Worm (Caenorhabditis elegans) whole organism, L4 larva: ENCODE data around the gene F47G3.1.

ENCODE experiments used
- D1046.2 ChIP-seq: fragments of 200-800 bp; sonication (Bioruptor generic); IDR thresholded peaks from 2 replicates; pipeline ENCODE4 v1.3.6; 2022; ENCODE audit warnings: missing genetic modification characterization, missing compliant biosample characterization
- F26F4.8 ChIP-seq: fragments of 200-800 bp; sonication (Bioruptor generic); conservative IDR thresholded peaks from 2 replicates; pipeline ENCODE4 v1.3.6; 2022; ENCODE audit warnings: missing genetic modification characterization, missing compliant biosample characterization
- F37D6.2 ChIP-seq: sonication (generic microtip); optimal IDR thresholded peaks from 2 replicates; lab custom pipeline; 2016; ENCODE audit warnings: mild to moderate bottlenecking, missing genetic modification characterization, missing compliant biosample characterization
- F44E2.7 ChIP-seq: fragments of 200-800 bp; sonication (Bioruptor generic); IDR thresholded peaks from 2 replicates; pipeline ENCODE4 v2.1.2; 2022; ENCODE audit warnings: missing genetic modification characterization, missing compliant biosample characterization
- Y5F2A.4 ChIP-seq: fragments of 200-800 bp; sonication (Bioruptor generic); optimal IDR thresholded peaks from 2 replicates; lab custom pipeline; 2018; ENCODE audit warnings: mild to moderate bottlenecking, missing genetic modification characterization, missing compliant biosample characterization
- Y75B8A.6 ChIP-seq: fragments of 200-800 bp; sonication (Bioruptor generic); IDR thresholded peaks from 2 replicates; pipeline ENCODE4 v1.3.6; 2022; ENCODE audit warnings: missing genetic modification reagents, missing genetic modification characterization, missing compliant biosample characterization
- aha-1 ChIP-seq: fragments of 150-350 bp; peaks from one replicate; lab custom pipeline; 2014; ENCODE audit warnings: missing biosample characterization, missing genetic modification characterization
- ama-1 ChIP-seq: fragments of 150-350 bp; optimal IDR thresholded peaks from 2 replicates; lab custom pipeline; 2014; ENCODE audit warnings: inconsistent platforms, mixed read lengths
- attf-4 ChIP-seq: sonication (generic microtip); optimal IDR thresholded peaks from 3 replicates; lab custom pipeline; 2017; ENCODE audit warnings: missing biosample characterization, missing genetic modification characterization
- ceh-20 ChIP-seq: fragments of 200-800 bp; sonication (Bioruptor generic); IDR thresholded peaks from 2 replicates; pipeline ENCODE4 v1.3.6; 2022; ENCODE audit warnings: missing genetic modification reagents, missing genetic modification characterization, missing compliant biosample characterization
- cey-2 ChIP-seq: sonication (generic microtip); optimal IDR thresholded peaks from 3 replicates; lab custom pipeline; 2017; ENCODE audit warnings: missing genetic modification characterization, mild to moderate bottlenecking, missing compliant biosample characterization, antibody characterized with exemption, borderline replicate concordance; ENCODE audit not compliant: insufficient read depth
- ctbp-1 ChIP-seq: fragments of 200-800 bp; sonication (Bioruptor generic); IDR thresholded peaks from 2 replicates; pipeline ENCODE4 v1.3.6; 2022; ENCODE audit warnings: missing genetic modification reagents, missing genetic modification characterization, missing compliant biosample characterization
- daf-16 ChIP-seq, 3 experiments: sonication (generic microtip); optimal IDR thresholded peaks; 2 replicates each; lab custom pipeline; 2016 to 2017; ENCODE audit warnings: missing genetic modification characterization in 3 of 3, missing genetic modification reagents in 3 of 3, mild to moderate bottlenecking in 2 of 3, missing compliant biosample characterization in 2 of 3, missing biosample characterization in 1 of 3, moderate library complexity in 1 of 3
- daf-19 ChIP-seq: fragments of 200-800 bp; sonication (Bioruptor generic); conservative IDR thresholded peaks from 2 replicates; pipeline ENCODE4 v1.3.6; 2022; ENCODE audit warnings: missing genetic modification characterization, missing compliant biosample characterization
- daf-8 ChIP-seq: fragments of 200-800 bp; sonication (Bioruptor generic); IDR thresholded peaks from 2 replicates; pipeline ENCODE4 v1.3.6; 2022; ENCODE audit warnings: missing genetic modification characterization, missing compliant biosample characterization
- dmd-6 ChIP-seq: fragments of 200-800 bp; sonication (Bioruptor generic); IDR thresholded peaks from 2 replicates; pipeline ENCODE4 v1.3.6; 2022; ENCODE audit warnings: missing genetic modification reagents, missing genetic modification characterization, missing compliant biosample characterization
- duxl-1 ChIP-seq: sonication (generic microtip); optimal IDR thresholded peaks from 2 replicates; lab custom pipeline; 2016; ENCODE audit warnings: mild to moderate bottlenecking, missing genetic modification characterization, moderate library complexity, missing compliant biosample characterization; ENCODE audit not compliant: poor library complexity
- dve-1 ChIP-seq: sonication (generic microtip); optimal IDR thresholded peaks from 2 replicates; lab custom pipeline; 2017; ENCODE audit warnings: antibody characterized with exemption, mild to moderate bottlenecking, missing genetic modification characterization, missing compliant biosample characterization; ENCODE audit not compliant: insufficient read depth
- egl-27 ChIP-seq: sonication (generic microtip); optimal IDR thresholded peaks from 3 replicates; lab custom pipeline; 2017; ENCODE audit warnings: missing biosample characterization, missing genetic modification reagents, missing genetic modification characterization
- fos-1 ChIP-seq: fragments of 150-350 bp; optimal IDR thresholded peaks from 2 replicates; lab custom pipeline; 2014; ENCODE audit warnings: missing biosample characterization, missing genetic modification characterization
- gei-8 ChIP-seq: fragments of 200-800 bp; sonication (Bioruptor generic); optimal IDR thresholded peaks from 2 replicates; lab custom pipeline; 2018; ENCODE audit warnings: mild to moderate bottlenecking, missing genetic modification characterization, missing compliant biosample characterization
- hif-1 ChIP-seq, 2 experiments: sonication (generic microtip); optimal IDR thresholded peaks; 2 replicates each; lab custom pipeline; 2016 to 2017; ENCODE audit warnings: missing compliant biosample characterization in 2 of 2, missing genetic modification characterization in 2 of 2, missing genetic modification reagents in 2 of 2, missing genotype in 2 of 2, mild to moderate bottlenecking in 1 of 2
- hlh-11 ChIP-seq: fragments of 200-800 bp; sonication (Bioruptor generic); optimal IDR thresholded peaks from 2 replicates; lab custom pipeline; 2018; ENCODE audit warnings: mild to moderate bottlenecking, missing genetic modification characterization, missing compliant biosample characterization
- hlh-30 ChIP-seq: sonication (generic microtip); optimal IDR thresholded peaks from 2 replicates; lab custom pipeline; 2017; ENCODE audit warnings: antibody characterized with exemption, mild to moderate bottlenecking, missing genetic modification characterization, missing compliant biosample characterization; ENCODE audit not compliant: insufficient read depth
- jun-1 ChIP-seq: fragments of 150-350 bp; optimal IDR thresholded peaks from 2 replicates; lab custom pipeline; 2014; ENCODE audit warnings: missing biosample characterization, missing genetic modification reagents, missing genetic modification characterization
- lin-15B ChIP-seq: fragments of 150-350 bp; sonication (generic microtip); optimal IDR thresholded peaks from 3 replicates; lab custom pipeline; 2014; ENCODE audit warnings: missing biosample characterization, missing genetic modification characterization
- lin-29 ChIP-seq: fragments of 200-800 bp; sonication (Bioruptor generic); IDR thresholded peaks from 2 replicates; pipeline ENCODE4 v1.3.6; 2022; ENCODE audit warnings: missing genetic modification reagents, missing genetic modification characterization, missing compliant biosample characterization
- madf-5 ChIP-seq, 2 experiments: fragments of 200-800 bp; sonication (Bioruptor generic); IDR thresholded peaks; 2 replicates each; pipeline ENCODE4 v1.3.6; 2022; ENCODE audit warnings: missing compliant biosample characterization in 2 of 2, missing genetic modification characterization in 2 of 2
- mdl-1 ChIP-seq, 2 experiments: fragments of 150-350 bp in 1 of 2; sonication (generic microtip) in 1 of 2; optimal IDR thresholded peaks; 2 replicates each; lab custom pipeline; 2014 to 2017; ENCODE audit warnings: missing biosample characterization in 2 of 2, missing genetic modification characterization in 2 of 2
- mep-1 ChIP-seq: fragments of 150-350 bp; sonication (generic microtip); optimal IDR thresholded peaks from 3 replicates; lab custom pipeline; 2014; ENCODE audit warnings: missing biosample characterization, missing genetic modification characterization
- mxl-2 ChIP-seq: fragments of 200-800 bp; sonication (Bioruptor generic); conservative IDR thresholded peaks from 2 replicates; pipeline ENCODE4 v1.3.6; 2022; ENCODE audit warnings: missing genetic modification reagents, missing genetic modification characterization, missing compliant biosample characterization
- nhr-10 ChIP-seq: fragments of 150-350 bp; optimal IDR thresholded peaks from 2 replicates; lab custom pipeline; 2014; ENCODE audit warnings: missing biosample characterization, missing genetic modification characterization
- nhr-111 ChIP-seq: fragments of 200-800 bp; sonication (Bioruptor generic); optimal IDR thresholded peaks from 2 replicates; lab custom pipeline; 2018; ENCODE audit warnings: mild to moderate bottlenecking, missing genetic modification characterization, missing compliant biosample characterization
- nhr-25 ChIP-seq: sonication (generic microtip); optimal IDR thresholded peaks from 2 replicates; lab custom pipeline; 2017; ENCODE audit warnings: missing genetic modification characterization, mild to moderate bottlenecking, missing compliant biosample characterization, antibody characterized with exemption, moderate library complexity, borderline replicate concordance; ENCODE audit not compliant: insufficient read depth
- nhr-28 ChIP-seq: fragments of 150-350 bp; optimal IDR thresholded peaks from 2 replicates; lab custom pipeline; 2014; ENCODE audit warnings: missing biosample characterization, missing genetic modification characterization
- nhr-48 ChIP-seq: sonication (generic microtip); optimal IDR thresholded peaks from 2 replicates; lab custom pipeline; 2016; ENCODE audit warnings: mild to moderate bottlenecking, missing genetic modification characterization, missing compliant biosample characterization
- nhr-6 ChIP-seq: fragments of 150-350 bp; optimal IDR thresholded peaks from 2 replicates; lab custom pipeline; 2014; ENCODE audit warnings: missing biosample characterization, missing genetic modification characterization
- nhr-76 ChIP-seq: fragments of 150-350 bp; optimal IDR thresholded peaks from 2 replicates; lab custom pipeline; 2014; ENCODE audit warnings: missing biosample characterization, missing genetic modification characterization
- nhr-77 ChIP-seq: fragments of 150-350 bp; optimal IDR thresholded peaks from 2 replicates; lab custom pipeline; 2014; ENCODE audit warnings: missing biosample characterization, missing genetic modification characterization
- pha-4 ChIP-seq, 2 experiments: fragments of 150-350 bp in 1 of 2; fragments of 200-800 bp in 1 of 2; sonication (Bioruptor generic) in 1 of 2; IDR thresholded peaks in 1 of 2; optimal IDR thresholded peaks in 1 of 2; 2 replicates each; pipeline versions ENCODE4 v1.3.6 to Lab custom; 2014 to 2022; ENCODE audit warnings: missing genetic modification characterization in 2 of 2, missing genetic modification reagents in 2 of 2, missing biosample characterization in 1 of 2, missing compliant biosample characterization in 1 of 2
- php-3 ChIP-seq: fragments of 200-800 bp; sonication (Bioruptor generic); IDR thresholded peaks from 2 replicates; pipeline ENCODE4 v1.3.6; 2022; ENCODE audit warnings: missing genetic modification reagents, missing genetic modification characterization, missing compliant biosample characterization
- pqm-1 ChIP-seq: sonication (generic microtip); optimal IDR thresholded peaks from 2 replicates; lab custom pipeline; 2017; ENCODE audit warnings: missing biosample characterization, missing genetic modification characterization
- rbr-2 ChIP-seq: sonication (generic microtip); optimal IDR thresholded peaks from 2 replicates; lab custom pipeline; 2016; ENCODE audit warnings: missing genotype, missing genetic modification characterization, missing compliant biosample characterization
- skn-1 ChIP-seq: fragments of 150-350 bp; optimal IDR thresholded peaks from 2 replicates; lab custom pipeline; 2014; ENCODE audit warnings: missing biosample characterization, missing genetic modification characterization
- tra-1 ChIP-seq: fragments of 200-800 bp; sonication (Bioruptor generic); IDR thresholded peaks from 2 replicates; pipeline ENCODE4 v1.3.6; 2022; ENCODE audit warnings: missing genetic modification reagents, missing genetic modification characterization, missing compliant biosample characterization
- unc-39 ChIP-seq: sonication (generic microtip); optimal IDR thresholded peaks from 2 replicates; lab custom pipeline; 2017; ENCODE audit warnings: missing biosample characterization, missing genetic modification characterization
- unc-62 ChIP-seq, 3 experiments: fragments of 150-350 bp in 1 of 3; sonication (generic microtip); optimal IDR thresholded peaks in 2 of 3; peaks in 1 of 3; 1 replicate in 1 of 3; 2 replicates in 2 of 3; lab custom pipeline; 2014 to 2017; ENCODE audit warnings: missing biosample characterization in 3 of 3, missing genetic modification characterization in 3 of 3, missing genetic modification reagents in 3 of 3, missing genotype in 1 of 3
- zag-1 ChIP-seq: fragments of 150-350 bp; optimal IDR thresholded peaks from 2 replicates; lab custom pipeline; 2014; ENCODE audit warnings: missing biosample characterization, missing genetic modification characterization
- zip-2 ChIP-seq: fragments of 150-350 bp; optimal IDR thresholded peaks from 2 replicates; lab custom pipeline; 2014; ENCODE audit warnings: missing biosample characterization, missing genetic modification characterization

F47G3.1 gene

DNA sequence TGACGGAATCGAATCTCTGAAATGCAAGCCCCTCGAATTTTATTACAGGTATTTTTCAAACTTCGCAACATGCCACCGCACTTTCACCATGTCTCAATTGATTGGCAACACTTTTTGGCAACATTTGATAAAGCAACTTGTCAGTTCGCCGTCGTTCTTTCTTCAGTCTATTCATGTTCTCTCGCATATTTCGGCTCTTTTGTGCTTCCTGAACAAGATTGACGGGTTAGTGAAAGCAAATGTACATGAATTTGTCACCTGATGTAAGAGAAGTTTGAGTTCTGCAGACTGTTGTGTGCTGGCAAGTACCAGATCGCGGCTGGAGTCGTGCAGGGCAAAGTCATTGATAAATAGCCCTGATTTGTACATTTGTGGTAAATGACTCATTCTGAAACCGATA lies 36.6 kb downstream of the F47G3.1 start:
- TF ChIP-seq pha-4 (GFP tag; IDR thresholded peaks at IDR 0.05; lab: Robert Waterston, UW) (no peak), pha-4 (tag; optimal IDR thresholded peaks at IDR 0.05; lab: Kevin White, UChicago) (no peak), daf-19 (GFP tag; lab: Robert Waterston, UW) (no peak), D1046.2 (GFP tag; lab: Robert Waterston, UW) (no peak), ceh-20 (GFP tag; lab: Robert Waterston, UW) (no peak), egl-27 (no peak), nhr-111 (GFP tag; lab: Kevin White, UChicago) (no peak), php-3 (GFP tag; lab: Robert Waterston, UW) (peak; percentile 11; the same call in 1 of the 2 replicates), dmd-6 (peak; percentile 96), duxl-1 (no peak), hif-1 (tag; optimal IDR thresholded peaks at IDR 0.05; lab: Kevin White, UChicago) (no peak), nhr-25 (no peak), lin-15B (tag; lab: Kevin White, UChicago) (no peak), fos-1 (tag; lab: Kevin White, UChicago) (no peak), nhr-10 (tag; lab: Kevin White, UChicago) (no peak), jun-1 (tag; lab: Kevin White, UChicago) (no peak), nhr-28 (tag; lab: Kevin White, UChicago) (no peak), ama-1 (lab: Kevin White, UChicago) (no peak), lin-29 (GFP tag; lab: Robert Waterston, UW) (no peak), attf-4 (tag; lab: Kevin White, UChicago) (no peak), Y5F2A.4 (GFP tag; lab: Kevin White, UChicago) (no peak), mdl-1 (tag; optimal IDR thresholded peaks at IDR 0.05; lab: Kevin White, UChicago) (no peak), daf-16 (GFP tag; optimal IDR thresholded peaks at IDR 0.05; lab: Kevin White, UChicago) (peak in 1 of 2 experiments; percentile 38), daf-16 (tag; optimal IDR thresholded peaks at IDR 0.05; lab: Kevin White, UChicago) (no peak), aha-1 (tag; lab: Kevin White, UChicago) (peak; percentile 16), pqm-1 (no peak), madf-5 (GFP tag; IDR thresholded peaks at IDR 0.05; lab: Robert Waterston, UW) (no peak), F44E2.7 (no peak), unc-39 (tag; lab: Kevin White, UChicago) (no peak), mxl-2 (GFP tag; lab: Robert Waterston, UW) (no peak), Y75B8A.6 (GFP tag; lab: Robert Waterston, UW) (no peak), nhr-6 (tag; lab: Kevin White, UChicago) (no peak), zag-1 (no peak), dve-1 (tag; lab: Kevin White, UChicago) (no peak), skn-1 (no peak), nhr-76 (no peak), rbr-2 (no peak), F26F4.8 (GFP tag; lab: Robert Waterston, UW) (no peak), nhr-77 (no peak), gei-8 (no peak), tra-1 (GFP tag; lab: Robert Waterston, UW) (peak; percentile 90), daf-8 (no peak), unc-62 (GFP tag; optimal IDR thresholded peaks at IDR 0.05 in 1 of 2; lab: Kevin White, UChicago) (no peak), unc-62 (tag; optimal IDR thresholded peaks at IDR 0.05; lab: Kevin White, UChicago) (no peak), ctbp-1 (GFP tag; lab: Robert Waterston, UW) (no peak), mep-1 (no peak), hlh-30 (no peak), zip-2 (tag; lab: Kevin White, UChicago) (no peak), cey-2 (tag; lab: Kevin White, UChicago) (no peak), nhr-48 (tag; lab: Kevin White, UChicago) (peak; percentile 60), F37D6.2 (no peak), hlh-11 (tag; lab: Kevin White, UChicago) (peak; percentile 60)
